Worm (Caenorhabditis elegans) whole organism, young adult: ENCODE measurements around the gene sbt-1.
A peak's percentile ranks its signal among the peaks of the same experiment; 100 is the strongest.

ENCODE experiments used
- B0035.1 ChIP-seq: sonication (generic microtip); optimal IDR thresholded peaks from 2 replicates; lab custom pipeline; 2016; ENCODE audit warnings: missing genetic modification characterization, mild to moderate bottlenecking, missing compliant biosample characterization, missing genotype, missing genetic modification reagents
- B0261.1 ChIP-seq: sonication (generic microtip); optimal IDR thresholded peaks from 2 replicates; lab custom pipeline; 2016; ENCODE audit warnings: mild to moderate bottlenecking, missing genetic modification characterization, moderate library complexity, missing compliant biosample characterization
- B0336.3 ChIP-seq: fragments of 200-800 bp; sonication (Bioruptor generic); IDR thresholded peaks from 2 replicates; pipeline ENCODE4 v1.3.6; 2022; ENCODE audit warnings: missing genetic modification characterization, missing compliant biosample characterization
- C17E4.6 ChIP-seq: fragments of 200-800 bp; sonication (Bioruptor generic); IDR thresholded peaks from 2 replicates; pipeline ENCODE4 v1.3.6; 2022; ENCODE audit warnings: missing genetic modification reagents, missing genetic modification characterization, missing compliant biosample characterization
- F49E8.2 ChIP-seq: sonication (generic microtip); optimal IDR thresholded peaks from 3 replicates; lab custom pipeline; 2017; ENCODE audit warnings: missing genetic modification characterization, mild to moderate bottlenecking, missing compliant biosample characterization, antibody characterized with exemption, moderate library complexity; ENCODE audit not compliant: insufficient read depth
- K11D2.4 ChIP-seq: fragments of 200-800 bp; sonication (Bioruptor generic); IDR thresholded peaks from 2 replicates; pipeline ENCODE4 v1.3.6; 2022; ENCODE audit warnings: missing genetic modification reagents, missing genetic modification characterization, missing compliant biosample characterization
- K12H6.12 ChIP-seq: fragments of 200-800 bp; sonication (Bioruptor generic); optimal IDR thresholded peaks from 2 replicates; lab custom pipeline; 2018; ENCODE audit warnings: mild to moderate bottlenecking, missing genetic modification characterization, missing compliant biosample characterization
- Y53F4B.3 ChIP-seq: fragments of 200-800 bp; sonication (Bioruptor generic); IDR thresholded peaks from 2 replicates; pipeline ENCODE4 v1.3.6; 2022; ENCODE audit warnings: missing genetic modification reagents, missing genetic modification characterization, missing compliant biosample characterization
- Y53G8AR.9 ChIP-seq: fragments of 200-800 bp; sonication (Bioruptor generic); conservative IDR thresholded peaks from 2 replicates; pipeline ENCODE4 v1.3.6; 2022; ENCODE audit warnings: missing genetic modification reagents, missing genetic modification characterization, missing compliant biosample characterization
- Y79H2A.3 ChIP-seq: fragments of 200-800 bp; sonication (Bioruptor generic); conservative IDR thresholded peaks from 2 replicates; pipeline ENCODE4 v1.3.6; 2022; ENCODE audit warnings: missing genetic modification reagents, missing genetic modification characterization, missing compliant biosample characterization
- akir-1 ChIP-seq: fragments of 200-800 bp; sonication (Bioruptor generic); optimal IDR thresholded peaks from 2 replicates; lab custom pipeline; 2018; ENCODE audit warnings: mild to moderate bottlenecking, missing genetic modification characterization, moderate library complexity, missing compliant biosample characterization
- ama-1 ChIP-seq, 3 experiments: fragments of 150-350 bp in 1 of 3; sonication (generic microtip) in 2 of 3; optimal IDR thresholded peaks; 2 replicates each; lab custom pipeline; 2014 to 2018; ENCODE audit warnings: missing biosample characterization in 2 of 3, missing genetic modification characterization in 2 of 3, missing genetic modification reagents in 2 of 3
- aptf-2 ChIP-seq: fragments of 200-800 bp; sonication (Bioruptor generic); conservative IDR thresholded peaks from 2 replicates; pipeline ENCODE4 v1.3.6; 2022; ENCODE audit warnings: missing genetic modification reagents, missing genetic modification characterization, missing compliant biosample characterization
- aptf-3 ChIP-seq: fragments of 200-800 bp; sonication (Bioruptor generic); IDR thresholded peaks from 2 replicates; pipeline ENCODE4 v1.3.6; 2022; ENCODE audit warnings: missing genetic modification characterization, missing compliant biosample characterization
- attf-5 ChIP-seq: fragments of 200-800 bp; sonication (Bioruptor generic); optimal IDR thresholded peaks from 2 replicates; lab custom pipeline; 2018; ENCODE audit warnings: mild to moderate bottlenecking, missing genetic modification characterization, missing compliant biosample characterization
- attf-6 ChIP-seq: fragments of 200-800 bp; sonication (Bioruptor generic); IDR thresholded peaks from 2 replicates; pipeline ENCODE4 v1.3.6; 2022; ENCODE audit warnings: missing genetic modification reagents, missing genetic modification characterization, missing compliant biosample characterization
- bed-2 ChIP-seq: fragments of 200-800 bp; sonication (Bioruptor generic); IDR thresholded peaks from 2 replicates; pipeline ENCODE4 v1.3.6; 2022; ENCODE audit warnings: missing genetic modification reagents, missing genetic modification characterization, missing compliant biosample characterization
- ccch-3 ChIP-seq: fragments of 200-800 bp; sonication (Bioruptor generic); optimal IDR thresholded peaks from 2 replicates; lab custom pipeline; 2018; ENCODE audit warnings: mild to moderate bottlenecking, missing genetic modification characterization, missing compliant biosample characterization
- ceh-100 ChIP-seq: fragments of 200-800 bp; sonication (Bioruptor generic); IDR thresholded peaks from 2 replicates; pipeline ENCODE4 v1.3.6; 2022; ENCODE audit warnings: missing genetic modification reagents, missing genetic modification characterization, missing compliant biosample characterization
- ceh-40 ChIP-seq: fragments of 200-800 bp; sonication (Bioruptor generic); IDR thresholded peaks from 2 replicates; pipeline ENCODE4 v1.3.6; 2022; ENCODE audit warnings: missing genetic modification characterization, missing compliant biosample characterization
- die-1 ChIP-seq: sonication (generic microtip); optimal IDR thresholded peaks from 2 replicates; lab custom pipeline; 2016; ENCODE audit warnings: missing genotype, mild to moderate bottlenecking, missing genetic modification characterization, missing compliant biosample characterization
- dpff-1 ChIP-seq: sonication (generic microtip); optimal IDR thresholded peaks from 2 replicates; lab custom pipeline; 2017; ENCODE audit warnings: mild to moderate bottlenecking, missing genetic modification characterization, missing compliant biosample characterization
- efl-1 ChIP-seq: fragments of 150-350 bp; optimal IDR thresholded peaks from 2 replicates; lab custom pipeline; 2014; ENCODE audit warnings: missing biosample characterization, missing genetic modification reagents, missing genetic modification characterization
- him-1 ChIP-seq: sonication (generic microtip); optimal IDR thresholded peaks from 2 replicates; lab custom pipeline; 2016; ENCODE audit warnings: missing genotype, missing genetic modification reagents, missing genetic modification characterization, missing compliant biosample characterization
- hsf-1 ChIP-seq: fragments of 200-800 bp; sonication (Bioruptor generic); IDR thresholded peaks from 2 replicates; pipeline ENCODE4 v1.3.6; 2022; ENCODE audit warnings: missing genetic modification reagents, missing genetic modification characterization, missing compliant biosample characterization
- lag-1 ChIP-seq: fragments of 200-800 bp; sonication (Bioruptor generic); IDR thresholded peaks from 2 replicates; pipeline ENCODE4 v1.3.6; 2022; ENCODE audit warnings: missing genetic modification reagents, missing genetic modification characterization, missing compliant biosample characterization
- let-526 ChIP-seq: fragments of 200-800 bp; sonication (Bioruptor generic); IDR thresholded peaks from 2 replicates; pipeline ENCODE4 v1.3.6; 2022; ENCODE audit warnings: missing genetic modification reagents, missing genetic modification characterization, missing compliant biosample characterization
- let-607 ChIP-seq, 2 experiments: fragments of 200-800 bp in 1 of 2; sonication (Bioruptor generic) in 1 of 2; sonication (generic microtip) in 1 of 2; optimal IDR thresholded peaks; 2 replicates each; lab custom pipeline; 2016 to 2018; ENCODE audit warnings: mild to moderate bottlenecking in 2 of 2, missing compliant biosample characterization in 2 of 2, missing genetic modification characterization in 2 of 2, moderate library complexity in 2 of 2, missing genotype in 1 of 2
- lin-26 ChIP-seq: fragments of 200-800 bp; sonication (Bioruptor generic); IDR thresholded peaks from 2 replicates; pipeline ENCODE4 v1.3.6; 2022; ENCODE audit warnings: missing genetic modification reagents, missing genetic modification characterization, missing compliant biosample characterization
- lir-1 ChIP-seq: fragments of 200-800 bp; sonication (Bioruptor generic); conservative IDR thresholded peaks from 2 replicates; pipeline ENCODE4 v1.3.6; 2022; ENCODE audit warnings: missing genetic modification reagents, missing genetic modification characterization, missing compliant biosample characterization
- madf-10 ChIP-seq: sonication (generic microtip); optimal IDR thresholded peaks from 2 replicates; lab custom pipeline; 2016; ENCODE audit warnings: mild to moderate bottlenecking, missing genetic modification characterization, missing compliant biosample characterization
- madf-3 ChIP-seq: fragments of 200-800 bp; sonication (Bioruptor generic); IDR thresholded peaks from 2 replicates; pipeline ENCODE4 v1.3.6; 2022; ENCODE audit warnings: missing genetic modification reagents, missing genetic modification characterization, missing compliant biosample characterization
- mcd-1 ChIP-seq: fragments of 200-800 bp; sonication (Bioruptor generic); IDR thresholded peaks from 2 replicates; pipeline ENCODE4 v1.3.6; 2022; ENCODE audit warnings: missing genetic modification reagents, missing genetic modification characterization, missing compliant biosample characterization
- mel-28 ChIP-seq: sonication (generic microtip); optimal IDR thresholded peaks from 2 replicates; lab custom pipeline; 2016; ENCODE audit warnings: borderline replicate concordance, mild to moderate bottlenecking, missing genetic modification characterization, missing compliant biosample characterization
- nfya-1 ChIP-seq: sonication (generic microtip); optimal IDR thresholded peaks from 2 replicates; lab custom pipeline; 2017; ENCODE audit warnings: antibody characterized with exemption, missing compliant biosample characterization, missing genetic modification characterization, borderline replicate concordance; ENCODE audit not compliant: insufficient read depth
- nfyb-1 ChIP-seq: fragments of 200-800 bp; sonication (Bioruptor generic); IDR thresholded peaks from 2 replicates; pipeline ENCODE4 v1.3.6; 2022; ENCODE audit warnings: missing genetic modification reagents, missing genetic modification characterization, missing compliant biosample characterization
- nhr-90 ChIP-seq: sonication (generic microtip); optimal IDR thresholded peaks from 2 replicates; lab custom pipeline; 2016; ENCODE audit warnings: missing genotype, mild to moderate bottlenecking, missing genetic modification characterization, missing compliant biosample characterization
- rcor-1 ChIP-seq: fragments of 200-800 bp; sonication (Bioruptor generic); IDR thresholded peaks from 2 replicates; pipeline ENCODE4 v1.3.6; 2022; ENCODE audit warnings: missing genetic modification reagents, missing genetic modification characterization, missing compliant biosample characterization
- rpc-1 ChIP-seq, 2 experiments: fragments of 150-350 bp in 1 of 2; sonication (generic microtip) in 1 of 2; optimal IDR thresholded peaks; 2 replicates each; lab custom pipeline; 2014 to 2018; ENCODE audit warnings: missing biosample characterization in 1 of 2, missing genetic modification characterization in 1 of 2, missing genetic modification reagents in 1 of 2, missing genotype in 1 of 2
- sdz-38 ChIP-seq: sonication (generic microtip); optimal IDR thresholded peaks from 2 replicates; lab custom pipeline; 2016; ENCODE audit warnings: missing genotype, missing genetic modification characterization, missing compliant biosample characterization
- snpc-1.3 ChIP-seq: sonication (generic microtip); optimal IDR thresholded peaks from 2 replicates; lab custom pipeline; 2017; ENCODE audit warnings: missing genetic modification characterization, mild to moderate bottlenecking, missing compliant biosample characterization, antibody characterized with exemption, moderate library complexity, missing genotype, missing genetic modification reagents; ENCODE audit not compliant: insufficient read depth
- snpc-3.4 ChIP-seq: sonication (generic microtip); optimal IDR thresholded peaks from 2 replicates; lab custom pipeline; 2017; ENCODE audit warnings: missing genetic modification characterization, mild to moderate bottlenecking, missing compliant biosample characterization, antibody characterized with exemption, moderate library complexity, missing genotype, missing genetic modification reagents
- somi-1 ChIP-seq: fragments of 200-800 bp; sonication (Bioruptor generic); optimal IDR thresholded peaks from 2 replicates; lab custom pipeline; 2018; ENCODE audit warnings: mild to moderate bottlenecking, missing genetic modification characterization, missing compliant biosample characterization
- sptf-2 ChIP-seq: fragments of 200-800 bp; sonication (Bioruptor generic); optimal IDR thresholded peaks from 2 replicates; lab custom pipeline; 2018; ENCODE audit warnings: mild to moderate bottlenecking, missing genetic modification characterization, missing compliant biosample characterization
- xnd-1 ChIP-seq: sonication (generic microtip); optimal IDR thresholded peaks from 2 replicates; lab custom pipeline; 2016; ENCODE audit warnings: missing genotype, missing genetic modification reagents, missing genetic modification characterization, missing compliant biosample characterization
- ztf-18 ChIP-seq: sonication (generic microtip); optimal IDR thresholded peaks from 2 replicates; lab custom pipeline; 2016; ENCODE audit warnings: missing genotype, mild to moderate bottlenecking, missing genetic modification characterization, missing compliant biosample characterization
- ztf-3 ChIP-seq: fragments of 200-800 bp; sonication (Bioruptor generic); optimal IDR thresholded peaks from 2 replicates; lab custom pipeline; 2018; ENCODE audit warnings: mild to moderate bottlenecking, missing genetic modification characterization, missing compliant biosample characterization

Gene sbt-1

ce11 chrV:20847743-20848229 lies 19.1 kb upstream of the sbt-1 start (continued):
- peak; percentile 38 for TF ChIP-seq die-1
- peak; percentile 77 for TF ChIP-seq F49E8.2 (tag; lab: Kevin White, UChicago)
- TF ChIP-seq mel-28, result no peak
- no peak for TF ChIP-seq ceh-40
- peak; percentile 37 for TF ChIP-seq dpff-1
- no peak for TF ChIP-seq efl-1 (GFP tag; lab: Kevin White, UChicago)
- no peak for TF ChIP-seq sdz-38 (tag; lab: Kevin White, UChicago)
- TF ChIP-seq sptf-2 (GFP tag; lab: Kevin White, UChicago), result no peak
- TF ChIP-seq ztf-18 (tag; lab: Kevin White, UChicago), result peak; percentile 46
- no peak for TF ChIP-seq somi-1 (GFP tag; lab: Kevin White, UChicago)
- TF ChIP-seq B0336.3, result peak; percentile 82
- no peak for TF ChIP-seq K12H6.12 (tag; lab: Kevin White, UChicago)
- peak; percentile 41; the same call in 1 of the 2 replicates for TF ChIP-seq mcd-1 (GFP tag; lab: Robert Waterston, UW)
- TF ChIP-seq him-1, result no peak
- TF ChIP-seq madf-10 (tag; lab: Kevin White, UChicago), result peak; percentile 20
- TF ChIP-seq ceh-100 (GFP tag; lab: Robert Waterston, UW), result no peak
- no peak for TF ChIP-seq nhr-90 (tag; lab: Kevin White, UChicago)
- no peak; the same call in 1 of the 2 replicates for TF ChIP-seq C17E4.6
- TF ChIP-seq nfya-1, result no peak
- 0 out of 2 replicates have a peak, but pooled peaks have one; percentile 39 for TF ChIP-seq Y79H2A.3 (GFP tag; lab: Robert Waterston, UW)
- TF ChIP-seq K11D2.4 (GFP tag; lab: Robert Waterston, UW), result no peak
- TF ChIP-seq lir-1, result no peak
- no peak for TF ChIP-seq attf-5 (GFP tag; lab: Kevin White, UChicago)
- TF ChIP-seq bed-2, result no peak
- no peak for TF ChIP-seq let-607 (tag; optimal IDR thresholded peaks at IDR 0.05; lab: Kevin White, UChicago)
- no peak for TF ChIP-seq snpc-1.3 (tag; lab: Kevin White, UChicago)
- no peak for TF ChIP-seq attf-6 (GFP tag; lab: Robert Waterston, UW)
- peak; percentile 65; the same call in 1 of the 2 replicates for TF ChIP-seq madf-3 (GFP tag; lab: Robert Waterston, UW)
- TF ChIP-seq B0035.1 (tag; lab: Kevin White, UChicago), result no peak
- no peak for TF ChIP-seq ztf-3 (GFP tag; lab: Kevin White, UChicago)
- peak; percentile 84 for TF ChIP-seq Y53G8AR.9 (GFP tag; lab: Robert Waterston, UW)
- no peak for TF ChIP-seq akir-1 (GFP tag; lab: Kevin White, UChicago)
- peak; percentile 20; the same call in 1 of the 2 replicates for TF ChIP-seq rcor-1 (GFP tag; lab: Robert Waterston, UW)
- TF ChIP-seq snpc-3.4 (tag; lab: Kevin White, UChicago), result peak; percentile 67
- peak; percentile 70 for TF ChIP-seq nfyb-1 (GFP tag; lab: Robert Waterston, UW)
- TF ChIP-seq lag-1, result no peak
- TF ChIP-seq aptf-3 (GFP tag; lab: Robert Waterston, UW), result no peak
- no peak for TF ChIP-seq aptf-2 (GFP tag; lab: Robert Waterston, UW)
- TF ChIP-seq rpc-1 (optimal IDR thresholded peaks at IDR 0.05; lab: Kevin White, UChicago), result no peak
- TF ChIP-seq rpc-1 (tag; optimal IDR thresholded peaks at IDR 0.05; lab: Kevin White, UChicago), result no peak
- TF ChIP-seq B0261.1 (tag; lab: Kevin White, UChicago), result no peak
- TF ChIP-seq ccch-3, result no peak
- TF ChIP-seq xnd-1, result peak; percentile 8
- peak; percentile 75 for TF ChIP-seq ama-1 (optimal IDR thresholded peaks at IDR 0.05; lab: Kevin White, UChicago)
- no peak for TF ChIP-seq ama-1 (GFP tag; optimal IDR thresholded peaks at IDR 0.05; lab: Kevin White, UChicago)
- TF ChIP-seq hsf-1 (GFP tag; lab: Robert Waterston, UW), result peak; percentile 73
- TF ChIP-seq lin-26, result peak; percentile 59; the same call in 1 of the 2 replicates
- no peak for TF ChIP-seq let-526 (GFP tag; lab: Robert Waterston, UW)
- TF ChIP-seq Y53F4B.3, result no peak
